Worm (Caenorhabditis elegans) whole organism, young adult: Measurements from ENCODE around the gene nhr-45.
A peak's percentile ranks its signal among the peaks of the same experiment; 100 is the strongest.

Experiments used
- B0019.2 ChIP-seq: fragments of 200-800 bp; sonication (Bioruptor generic); conservative IDR thresholded peaks from 2 replicates; pipeline ENCODE4 v1.3.6; 2022; ENCODE audit warnings: missing genetic modification reagents, missing genetic modification characterization, missing compliant biosample characterization
- B0035.1 ChIP-seq: sonication (generic microtip); optimal IDR thresholded peaks from 2 replicates; lab custom pipeline; 2016; ENCODE audit warnings: missing genetic modification characterization, mild to moderate bottlenecking, missing compliant biosample characterization, missing genotype, missing genetic modification reagents
- B0336.3 ChIP-seq: fragments of 200-800 bp; sonication (Bioruptor generic); IDR thresholded peaks from 2 replicates; pipeline ENCODE4 v1.3.6; 2022; ENCODE audit warnings: missing genetic modification characterization, missing compliant biosample characterization
- C17E4.6 ChIP-seq: fragments of 200-800 bp; sonication (Bioruptor generic); IDR thresholded peaks from 2 replicates; pipeline ENCODE4 v1.3.6; 2022; ENCODE audit warnings: missing genetic modification reagents, missing genetic modification characterization, missing compliant biosample characterization
- F10E7.11 ChIP-seq: sonication (generic microtip); optimal IDR thresholded peaks from 2 replicates; lab custom pipeline; 2017; ENCODE audit warnings: mild to moderate bottlenecking, missing genetic modification characterization, moderate library complexity, missing compliant biosample characterization
- F55B11.4 ChIP-seq: sonication (generic microtip); optimal IDR thresholded peaks from 2 replicates; lab custom pipeline; 2016; ENCODE audit warnings: missing compliant biosample characterization, missing genetic modification characterization, borderline replicate concordance; ENCODE audit not compliant: insufficient read depth
- F57A8.1 ChIP-seq: fragments of 200-800 bp; sonication (Bioruptor generic); optimal IDR thresholded peaks from 2 replicates; lab custom pipeline; 2018; ENCODE audit warnings: mild to moderate bottlenecking, missing genetic modification characterization, moderate library complexity, missing compliant biosample characterization
- K11D2.4 ChIP-seq: fragments of 200-800 bp; sonication (Bioruptor generic); IDR thresholded peaks from 2 replicates; pipeline ENCODE4 v1.3.6; 2022; ENCODE audit warnings: missing genetic modification reagents, missing genetic modification characterization, missing compliant biosample characterization
- K12H6.12 ChIP-seq: fragments of 200-800 bp; sonication (Bioruptor generic); optimal IDR thresholded peaks from 2 replicates; lab custom pipeline; 2018; ENCODE audit warnings: mild to moderate bottlenecking, missing genetic modification characterization, missing compliant biosample characterization
- T07F8.4 ChIP-seq: sonication (generic microtip); optimal IDR thresholded peaks from 2 replicates; lab custom pipeline; 2016; ENCODE audit warnings: mild to moderate bottlenecking, missing genetic modification characterization, moderate library complexity, missing compliant biosample characterization
- T26A5.8 ChIP-seq: sonication (generic microtip); optimal IDR thresholded peaks from 2 replicates; lab custom pipeline; 2016; ENCODE audit warnings: missing genetic modification characterization, missing compliant biosample characterization
- Y67H2A.10 ChIP-seq: fragments of 200-800 bp; sonication (Bioruptor generic); conservative IDR thresholded peaks from 2 replicates; pipeline ENCODE4 v1.3.6; 2022; ENCODE audit warnings: missing genetic modification reagents, missing genetic modification characterization, missing compliant biosample characterization
- bed-1 ChIP-seq: fragments of 200-800 bp; sonication (Bioruptor generic); IDR thresholded peaks from 2 replicates; pipeline ENCODE4 v1.3.6; 2022; ENCODE audit warnings: missing genetic modification reagents, missing genetic modification characterization, missing compliant biosample characterization
- ccch-3 ChIP-seq: fragments of 200-800 bp; sonication (Bioruptor generic); optimal IDR thresholded peaks from 2 replicates; lab custom pipeline; 2018; ENCODE audit warnings: mild to moderate bottlenecking, missing genetic modification characterization, missing compliant biosample characterization
- cebp-1 ChIP-seq, 2 experiments: fragments of 200-800 bp in 1 of 2; sonication (Bioruptor generic) in 1 of 2; sonication (generic microtip) in 1 of 2; IDR thresholded peaks in 1 of 2; optimal IDR thresholded peaks in 1 of 2; 2 replicates each; pipeline versions ENCODE4 v1.3.6 to Lab custom; 2017 to 2022; ENCODE audit warnings: missing compliant biosample characterization in 2 of 2, missing genetic modification characterization in 2 of 2, mild to moderate bottlenecking in 1 of 2, missing genetic modification reagents in 1 of 2, moderate library complexity in 1 of 2
- ceh-100 ChIP-seq: fragments of 200-800 bp; sonication (Bioruptor generic); IDR thresholded peaks from 2 replicates; pipeline ENCODE4 v1.3.6; 2022; ENCODE audit warnings: missing genetic modification reagents, missing genetic modification characterization, missing compliant biosample characterization
- ceh-27 ChIP-seq: fragments of 200-800 bp; sonication (Bioruptor generic); optimal IDR thresholded peaks from 2 replicates; lab custom pipeline; 2018; ENCODE audit warnings: mild to moderate bottlenecking, missing genetic modification characterization, moderate library complexity, missing compliant biosample characterization
- chd-7 ChIP-seq: sonication (generic microtip); optimal IDR thresholded peaks from 2 replicates; lab custom pipeline; 2016; ENCODE audit warnings: mild to moderate bottlenecking, missing genetic modification characterization, moderate library complexity, missing compliant biosample characterization
- dpff-1 ChIP-seq: sonication (generic microtip); optimal IDR thresholded peaks from 2 replicates; lab custom pipeline; 2017; ENCODE audit warnings: mild to moderate bottlenecking, missing genetic modification characterization, missing compliant biosample characterization
- egl-18 ChIP-seq: fragments of 200-800 bp; sonication (Bioruptor generic); IDR thresholded peaks from 2 replicates; pipeline ENCODE4 v1.3.6; 2022; ENCODE audit warnings: missing genetic modification reagents, missing genetic modification characterization, missing compliant biosample characterization
- egrh-3 ChIP-seq: fragments of 200-800 bp; sonication (Bioruptor generic); IDR thresholded peaks from 2 replicates; pipeline ENCODE4 v1.3.6; 2022; ENCODE audit warnings: missing genetic modification reagents, missing genetic modification characterization, missing compliant biosample characterization
- ets-4 ChIP-seq: fragments of 200-800 bp; sonication (Bioruptor generic); optimal IDR thresholded peaks from 2 replicates; lab custom pipeline; 2018; ENCODE audit warnings: mild to moderate bottlenecking, missing genetic modification characterization, missing compliant biosample characterization
- gei-17 ChIP-seq: fragments of 200-800 bp; sonication (Bioruptor generic); optimal IDR thresholded peaks from 2 replicates; lab custom pipeline; 2018; ENCODE audit warnings: mild to moderate bottlenecking, missing genetic modification characterization, missing compliant biosample characterization
- hlh-12 ChIP-seq: sonication (generic microtip); optimal IDR thresholded peaks from 2 replicates; lab custom pipeline; 2016; ENCODE audit warnings: missing genetic modification characterization, missing compliant biosample characterization
- hlh-26 ChIP-seq: fragments of 200-800 bp; sonication (Bioruptor generic); conservative IDR thresholded peaks from 2 replicates; pipeline ENCODE4 v1.3.6; 2022; ENCODE audit warnings: missing genetic modification reagents, missing genetic modification characterization, missing compliant biosample characterization
- lin-26 ChIP-seq: fragments of 200-800 bp; sonication (Bioruptor generic); IDR thresholded peaks from 2 replicates; pipeline ENCODE4 v1.3.6; 2022; ENCODE audit warnings: missing genetic modification reagents, missing genetic modification characterization, missing compliant biosample characterization
- lin-40 ChIP-seq: sonication (generic microtip); optimal IDR thresholded peaks from 2 replicates; lab custom pipeline; 2016; ENCODE audit warnings: missing genetic modification characterization, mild to moderate bottlenecking, missing compliant biosample characterization, missing genotype, missing genetic modification reagents
- lsy-27 ChIP-seq: sonication (generic microtip); optimal IDR thresholded peaks from 2 replicates; lab custom pipeline; 2017; ENCODE audit warnings: missing genetic modification characterization, mild to moderate bottlenecking, missing compliant biosample characterization, antibody characterized with exemption, missing genotype, borderline replicate concordance; ENCODE audit not compliant: insufficient read depth
- madf-10 ChIP-seq: sonication (generic microtip); optimal IDR thresholded peaks from 2 replicates; lab custom pipeline; 2016; ENCODE audit warnings: mild to moderate bottlenecking, missing genetic modification characterization, missing compliant biosample characterization
- madf-6 ChIP-seq: fragments of 200-800 bp; sonication (Bioruptor generic); IDR thresholded peaks from 2 replicates; pipeline ENCODE4 v1.3.6; 2022; ENCODE audit warnings: missing genetic modification reagents, missing genetic modification characterization, missing compliant biosample characterization
- mcd-1 ChIP-seq: fragments of 200-800 bp; sonication (Bioruptor generic); IDR thresholded peaks from 2 replicates; pipeline ENCODE4 v1.3.6; 2022; ENCODE audit warnings: missing genetic modification reagents, missing genetic modification characterization, missing compliant biosample characterization
- mel-28 ChIP-seq: sonication (generic microtip); optimal IDR thresholded peaks from 2 replicates; lab custom pipeline; 2016; ENCODE audit warnings: borderline replicate concordance, mild to moderate bottlenecking, missing genetic modification characterization, missing compliant biosample characterization
- mes-4 ChIP-seq: sonication (generic microtip); optimal IDR thresholded peaks from 2 replicates; lab custom pipeline; 2016; ENCODE audit warnings: missing genotype, missing genetic modification characterization, missing compliant biosample characterization
- mxl-1 ChIP-seq: sonication (generic microtip); optimal IDR thresholded peaks from 2 replicates; lab custom pipeline; 2016; ENCODE audit warnings: missing genetic modification characterization, missing compliant biosample characterization
- nfya-1 ChIP-seq: sonication (generic microtip); optimal IDR thresholded peaks from 2 replicates; lab custom pipeline; 2017; ENCODE audit warnings: antibody characterized with exemption, missing compliant biosample characterization, missing genetic modification characterization, borderline replicate concordance; ENCODE audit not compliant: insufficient read depth
- nfyb-1 ChIP-seq: fragments of 200-800 bp; sonication (Bioruptor generic); IDR thresholded peaks from 2 replicates; pipeline ENCODE4 v1.3.6; 2022; ENCODE audit warnings: missing genetic modification reagents, missing genetic modification characterization, missing compliant biosample characterization
- nhr-120 ChIP-seq: fragments of 200-800 bp; sonication (Bioruptor generic); IDR thresholded peaks from 2 replicates; pipeline ENCODE4 v1.3.6; 2022; ENCODE audit warnings: missing genetic modification characterization, missing compliant biosample characterization
- nhr-27 ChIP-seq: fragments of 200-800 bp; sonication (Bioruptor generic); optimal IDR thresholded peaks from 2 replicates; lab custom pipeline; 2018; ENCODE audit warnings: mild to moderate bottlenecking, missing genetic modification characterization, moderate library complexity, missing compliant biosample characterization
- rpc-1 ChIP-seq, 2 experiments: fragments of 150-350 bp in 1 of 2; sonication (generic microtip) in 1 of 2; optimal IDR thresholded peaks; 2 replicates each; lab custom pipeline; 2014 to 2018; ENCODE audit warnings: missing biosample characterization in 1 of 2, missing genetic modification characterization in 1 of 2, missing genetic modification reagents in 1 of 2, missing genotype in 1 of 2
- sea-2 ChIP-seq: fragments of 200-800 bp; sonication (Bioruptor generic); IDR thresholded peaks from 2 replicates; pipeline ENCODE4 v1.3.6; 2022; ENCODE audit warnings: missing genetic modification characterization, missing compliant biosample characterization
- snpc-1.1 ChIP-seq: sonication (generic microtip); optimal IDR thresholded peaks from 2 replicates; lab custom pipeline; 2017; ENCODE audit warnings: missing genetic modification characterization, mild to moderate bottlenecking, missing compliant biosample characterization, antibody characterized with exemption, moderate library complexity, missing genotype, missing genetic modification reagents; ENCODE audit not compliant: insufficient read depth
- sptf-2 ChIP-seq: fragments of 200-800 bp; sonication (Bioruptor generic); optimal IDR thresholded peaks from 2 replicates; lab custom pipeline; 2018; ENCODE audit warnings: mild to moderate bottlenecking, missing genetic modification characterization, missing compliant biosample characterization
- zfh-2 ChIP-seq: fragments of 200-800 bp; sonication (Bioruptor generic); conservative IDR thresholded peaks from 2 replicates; pipeline ENCODE4 v1.3.6; 2022; ENCODE audit warnings: missing genetic modification reagents, missing genetic modification characterization, missing compliant biosample characterization
- zim-3 ChIP-seq: sonication (generic microtip); optimal IDR thresholded peaks from 2 replicates; lab custom pipeline; 2017; ENCODE audit warnings: mild to moderate bottlenecking, missing genetic modification characterization, moderate library complexity, missing compliant biosample characterization
- ztf-22 ChIP-seq: fragments of 200-800 bp; sonication (Bioruptor generic); optimal IDR thresholded peaks from 2 replicates; lab custom pipeline; 2018; ENCODE audit warnings: mild to moderate bottlenecking, missing genetic modification characterization, moderate library complexity, missing compliant biosample characterization
- ztf-25 ChIP-seq: fragments of 200-800 bp; sonication (Bioruptor generic); IDR thresholded peaks from 2 replicates; pipeline ENCODE4 v1.3.6; 2022; ENCODE audit warnings: missing genetic modification reagents, missing genetic modification characterization, missing compliant biosample characterization

The nhr-45 gene

DNA sequence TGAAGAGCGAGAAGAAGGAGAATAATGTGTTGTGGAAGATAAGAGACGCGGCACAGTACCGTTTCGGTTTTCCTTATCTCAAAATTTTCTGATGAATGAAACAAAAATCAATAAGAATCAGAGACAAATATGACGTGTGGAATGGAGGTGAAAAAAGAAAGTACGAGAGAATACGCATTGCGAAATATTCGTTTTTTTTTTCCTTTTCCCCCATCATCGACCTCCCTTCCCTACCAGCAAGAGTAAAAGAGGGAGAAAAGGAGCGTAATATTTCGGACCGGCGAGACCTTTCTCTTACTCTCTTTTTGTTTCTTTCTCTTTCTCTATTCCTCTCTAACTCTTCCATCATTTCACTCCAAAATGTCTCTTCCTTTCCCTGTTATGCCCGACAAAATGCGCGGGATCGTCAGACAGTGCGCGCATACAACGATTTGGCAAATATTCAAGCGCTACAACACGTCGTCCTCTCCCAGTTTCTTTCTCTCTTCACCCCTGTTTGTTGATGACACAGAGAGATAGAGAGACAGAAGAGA, 2.2 kb upstream of the nhr-45 start (continued):
- no peak for TF ChIP-seq chd-7 (tag; lab: Kevin White, UChicago)
- peak; percentile 53 for TF ChIP-seq lin-40 (tag; lab: Kevin White, UChicago)
- TF ChIP-seq egrh-3, result no peak
- no peak for TF ChIP-seq ztf-22 (GFP tag; lab: Kevin White, UChicago)
- no peak for TF ChIP-seq dpff-1 (tag; lab: Kevin White, UChicago)
- TF ChIP-seq ztf-25, result no peak
- TF ChIP-seq snpc-1.1 (tag; lab: Kevin White, UChicago), result no peak
- TF ChIP-seq mel-28 (tag; lab: Kevin White, UChicago), result no peak
- no peak for TF ChIP-seq sea-2
- TF ChIP-seq F55B11.4, result no peak
- TF ChIP-seq sptf-2 (GFP tag; lab: Kevin White, UChicago), result no peak
- no peak for TF ChIP-seq egl-18
- no peak for TF ChIP-seq B0035.1 (tag; lab: Kevin White, UChicago)
- no peak for TF ChIP-seq madf-10 (tag; lab: Kevin White, UChicago)
- no peak for TF ChIP-seq gei-17 (GFP tag; lab: Kevin White, UChicago)
- no peak for TF ChIP-seq bed-1 (GFP tag; lab: Robert Waterston, UW)
- no peak for TF ChIP-seq hlh-12 (tag; lab: Kevin White, UChicago)
- TF ChIP-seq ccch-3 (GFP tag; lab: Kevin White, UChicago), result no peak
- TF ChIP-seq madf-6, result no peak
- TF ChIP-seq F10E7.11 (tag; lab: Kevin White, UChicago), result no peak
- no peak for TF ChIP-seq B0019.2
- no peak for TF ChIP-seq ceh-100 (GFP tag; lab: Robert Waterston, UW)
- peak; percentile 60; the same call in 1 of the 2 replicates for TF ChIP-seq nfyb-1 (GFP tag; lab: Robert Waterston, UW)
- TF ChIP-seq zim-3 (tag; lab: Kevin White, UChicago), result no peak
- TF ChIP-seq T07F8.4 (tag; lab: Kevin White, UChicago), result no peak
- TF ChIP-seq zfh-2, result no peak
- TF ChIP-seq rpc-1 (optimal IDR thresholded peaks at IDR 0.05; lab: Kevin White, UChicago), result no peak
- TF ChIP-seq rpc-1 (tag; optimal IDR thresholded peaks at IDR 0.05; lab: Kevin White, UChicago), result no peak
- no peak for TF ChIP-seq K11D2.4 (GFP tag; lab: Robert Waterston, UW)
- TF ChIP-seq hlh-26 (GFP tag; lab: Robert Waterston, UW), result no peak
- TF ChIP-seq nhr-27, result no peak
- no peak for TF ChIP-seq C17E4.6 (GFP tag; lab: Robert Waterston, UW)
- TF ChIP-seq Y67H2A.10, result no peak
- no peak for TF ChIP-seq B0336.3
- TF ChIP-seq mes-4 (tag; lab: Kevin White, UChicago), result no peak
- no peak for TF ChIP-seq nhr-120 (GFP tag; lab: Robert Waterston, UW)
- TF ChIP-seq lsy-27, result no peak
- peak; percentile 45 for TF ChIP-seq ceh-27
- TF ChIP-seq mxl-1 (tag; lab: Kevin White, UChicago), result no peak
- no peak for TF ChIP-seq nfya-1 (tag; lab: Kevin White, UChicago)
- no peak for TF ChIP-seq T26A5.8 (tag; lab: Kevin White, UChicago)
- no peak for TF ChIP-seq F57A8.1 (GFP tag; lab: Kevin White, UChicago)
- no peak for TF ChIP-seq lin-26 (GFP tag; lab: Robert Waterston, UW)
- TF ChIP-seq cebp-1 (GFP tag; IDR thresholded peaks at IDR 0.05; lab: Robert Waterston, UW), result peak; percentile 96
- TF ChIP-seq cebp-1 (tag; optimal IDR thresholded peaks at IDR 0.05; lab: Kevin White, UChicago), result peak; percentile 98
- TF ChIP-seq mcd-1 (GFP tag; lab: Robert Waterston, UW), result no peak
- peak; percentile 30 for TF ChIP-seq K12H6.12 (tag; lab: Kevin White, UChicago)
- TF ChIP-seq ets-4 (GFP tag; lab: Kevin White, UChicago), result no peak
